Fruit fly (Drosophila melanogaster) whole organism, embryonic: ENCODE measurements around the gene CG10467.

Experiments
- Atf6 ChIP-seq: fragments of 200-800 bp; sonication (Bioruptor generic); IDR thresholded peaks from 2 replicates; pipeline ENCODE4 v1.3.6; 2022; ENCODE audit warnings: missing biosample characterization, missing genetic modification characterization
- B-H1 ChIP-seq: fragments of 200-800 bp; sonication (Bioruptor generic); IDR thresholded peaks from 3 replicates; pipeline ENCODE4 v1.3.6; 2022; ENCODE audit warnings: missing biosample characterization, missing genetic modification characterization
- CG10959 ChIP-seq: fragments of 200-800 bp; sonication (Bioruptor generic); IDR thresholded peaks from 2 replicates; pipeline ENCODE4 v1.3.6; 2022; ENCODE audit warnings: missing biosample characterization, missing genetic modification characterization
- CG11504 ChIP-seq: fragments of 200-800 bp; sonication (Bioruptor generic); optimal IDR thresholded peaks from 3 replicates; lab custom pipeline; 2019; ENCODE audit warnings: missing biosample characterization, mild to moderate bottlenecking, missing genetic modification characterization, moderate library complexity
- CG11560 ChIP-seq: fragments of 200-800 bp; sonication (Bioruptor generic); IDR thresholded peaks from 3 replicates; pipeline ENCODE4 v1.3.6; 2022; ENCODE audit warnings: missing biosample characterization, missing genetic modification characterization
- CG11696 ChIP-seq: fragments of 200-800 bp; sonication (Bioruptor generic); IDR thresholded peaks from 2 replicates; pipeline ENCODE4 v1.3.6; 2022; ENCODE audit warnings: missing biosample characterization, missing genetic modification characterization
- CG12155 ChIP-seq: fragments of 200-800 bp; sonication (Bioruptor generic); optimal IDR thresholded peaks from 3 replicates; lab custom pipeline; 2016; ENCODE audit warnings: missing biosample characterization, missing genetic modification characterization
- CG1233 ChIP-seq: fragments of 200-800 bp; sonication (Bioruptor generic); optimal IDR thresholded peaks from 4 replicates; lab custom pipeline; 2018; ENCODE audit warnings: missing biosample characterization, mild to moderate bottlenecking, missing genetic modification characterization
- CG14441 ChIP-seq: fragments of 200-800 bp; sonication (Bioruptor generic); IDR thresholded peaks from 2 replicates; pipeline ENCODE4 v1.3.6; 2022; ENCODE audit warnings: missing biosample characterization, missing genetic modification characterization
- CG17829 ChIP-seq: fragments of 200-800 bp; optimal IDR thresholded peaks from 2 replicates; lab custom pipeline; 2019; ENCODE audit warnings: missing biosample characterization, mild to moderate bottlenecking, missing genetic modification characterization, moderate library complexity
- CG2116 ChIP-seq: fragments of 200-800 bp; sonication (Bioruptor generic); optimal IDR thresholded peaks from 3 replicates; lab custom pipeline; 2018; ENCODE audit warnings: missing biosample characterization, mild to moderate bottlenecking, missing genetic modification characterization
- CG3163 ChIP-seq: fragments of 200-800 bp; sonication (Bioruptor generic); optimal IDR thresholded peaks from 3 replicates; lab custom pipeline; 2016; ENCODE audit warnings: missing biosample characterization, missing genetic modification characterization
- CG4360 ChIP-seq: fragments of 200-800 bp; sonication (Bioruptor generic); IDR thresholded peaks from 2 replicates; pipeline ENCODE4 v1.3.6; 2022; ENCODE audit warnings: missing biosample characterization, missing genetic modification characterization
- CG4820 ChIP-seq: fragments of 200-800 bp; sonication (Bioruptor generic); optimal IDR thresholded peaks from 3 replicates; lab custom pipeline; 2016; ENCODE audit warnings: missing biosample characterization, missing genetic modification characterization
- CG6272 ChIP-seq: fragments of 200-800 bp; sonication (Bioruptor generic); IDR thresholded peaks from 2 replicates; pipeline ENCODE4 v1.3.6; 2022; ENCODE audit warnings: missing biosample characterization, missing genetic modification characterization
- CG6654 ChIP-seq: fragments of 200-800 bp; sonication (Bioruptor generic); optimal IDR thresholded peaks from 2 replicates; lab custom pipeline; 2017; ENCODE audit warnings: missing biosample characterization, mild to moderate bottlenecking, missing genetic modification characterization
- CG7271 ChIP-seq: fragments of 200-800 bp; sonication (Bioruptor generic); optimal IDR thresholded peaks from 2 replicates; lab custom pipeline; 2018; ENCODE audit warnings: missing biosample characterization, mild to moderate bottlenecking, missing genetic modification characterization, moderate library complexity
- CG7556 ChIP-seq: fragments of 200-800 bp; sonication (Bioruptor generic); optimal IDR thresholded peaks from 2 replicates; lab custom pipeline; 2017; ENCODE audit warnings: missing biosample characterization, mild to moderate bottlenecking, missing genetic modification characterization
- CG7987 ChIP-seq: fragments of 200-800 bp; sonication (Bioruptor generic); optimal IDR thresholded peaks from 2 replicates; lab custom pipeline; 2018; ENCODE audit warnings: missing biosample characterization, mild to moderate bottlenecking, missing genetic modification characterization, moderate library complexity
- CG8765 ChIP-seq: fragments of 200-800 bp; sonication (Bioruptor generic); IDR thresholded peaks from 2 replicates; pipeline ENCODE4 v1.3.6; 2022; ENCODE audit warnings: missing biosample characterization, missing genetic modification characterization
- CG8944 ChIP-seq: fragments of 200-800 bp; sonication (Bioruptor generic); optimal IDR thresholded peaks from 3 replicates; lab custom pipeline; 2016; ENCODE audit warnings: missing biosample characterization, missing genetic modification characterization
- CG9215 ChIP-seq: fragments of 200-800 bp; sonication (Bioruptor generic); IDR thresholded peaks from 2 replicates; pipeline ENCODE4 v1.3.6; 2022; ENCODE audit warnings: missing biosample characterization, missing genetic modification characterization
- CHES-1-like ChIP-seq: fragments of 200-800 bp; sonication (Bioruptor generic); optimal IDR thresholded peaks from 2 replicates; lab custom pipeline; 2016; ENCODE audit warnings: missing biosample characterization, missing genetic modification characterization
- H2.0 ChIP-seq: fragments of 200-800 bp; sonication (Bioruptor generic); IDR thresholded peaks from 2 replicates; pipeline ENCODE4 v1.3.6; 2022; ENCODE audit warnings: missing biosample characterization, missing genetic modification characterization
- HLH4C ChIP-seq: fragments of 200-800 bp; sonication (Bioruptor generic); IDR thresholded peaks from 3 replicates; pipeline ENCODE4 v1.3.6; 2022; ENCODE audit warnings: missing biosample characterization, missing genetic modification characterization; ENCODE audit not compliant: partially characterized antibody
- Hmr ChIP-seq: fragments of 200-800 bp; sonication (Bioruptor generic); optimal IDR thresholded peaks from 3 replicates; lab custom pipeline; 2017; ENCODE audit warnings: mild to moderate bottlenecking, missing biosample characterization, missing genetic modification reagents, missing genetic modification characterization
- Hmx ChIP-seq: fragments of 200-800 bp; sonication (Bioruptor generic); optimal IDR thresholded peaks from 2 replicates; lab custom pipeline; 2016; ENCODE audit warnings: missing biosample characterization, missing genetic modification characterization
- Kr ChIP-seq: fragments of 200-800 bp; sonication (Bioruptor generic); optimal IDR thresholded peaks from 2 replicates; lab custom pipeline; 2017; ENCODE audit warnings: missing biosample characterization, mild to moderate bottlenecking, missing genetic modification characterization
- MBD-R2 ChIP-seq: fragments of 200-800 bp; sonication (Bioruptor generic); IDR thresholded peaks from 2 replicates; pipeline ENCODE4 v1.3.6; 2022; ENCODE audit warnings: missing biosample characterization, missing genetic modification characterization
- Myb ChIP-seq: fragments of 200-800 bp; sonication (Bioruptor generic); optimal IDR thresholded peaks from 2 replicates; lab custom pipeline; 2016; ENCODE audit warnings: missing biosample characterization, missing genetic modification characterization
- Neu2 ChIP-seq: fragments of 200-800 bp; sonication (Bioruptor generic); optimal IDR thresholded peaks from 3 replicates; lab custom pipeline; 2016; ENCODE audit warnings: missing biosample characterization, missing genetic modification characterization, borderline replicate concordance
- Nf-YB ChIP-seq: fragments of 200-800 bp; sonication (Bioruptor generic); optimal IDR thresholded peaks from 3 replicates; lab custom pipeline; 2019; ENCODE audit warnings: missing biosample characterization, mild to moderate bottlenecking, missing genetic modification characterization, moderate library complexity
- Rfx ChIP-seq: fragments of 200-800 bp; sonication (Bioruptor generic); IDR thresholded peaks from 2 replicates; pipeline ENCODE4 v1.3.6; 2022; ENCODE audit warnings: missing biosample characterization, missing genetic modification characterization
- Sin3A ChIP-seq: fragments of >200 bp; optimal IDR thresholded peaks from 2 replicates; lab custom pipeline; 2018
- Sox102F ChIP-seq: fragments of 200-800 bp; sonication (Bioruptor generic); optimal IDR thresholded peaks from 2 replicates; lab custom pipeline; 2018; ENCODE audit warnings: missing biosample characterization, mild to moderate bottlenecking, missing genetic modification characterization, moderate library complexity
- al ChIP-seq: fragments of 200-800 bp; sonication (Bioruptor generic); IDR thresholded peaks from 2 replicates; pipeline ENCODE4 v1.3.6; 2022; ENCODE audit warnings: missing biosample characterization, missing genetic modification characterization
- bbx ChIP-seq: fragments of 200-800 bp; sonication (Bioruptor generic); IDR thresholded peaks from 2 replicates; pipeline ENCODE4 v1.3.6; 2022; ENCODE audit warnings: missing biosample characterization, missing genetic modification characterization; ENCODE audit not compliant: partially characterized antibody
- cas ChIP-seq: fragments of 200-800 bp; sonication (Bioruptor generic); IDR thresholded peaks from 2 replicates; pipeline ENCODE4 v1.3.6; 2022; ENCODE audit warnings: missing biosample characterization, missing genetic modification characterization
- cato ChIP-seq: fragments of 200-800 bp; sonication (Bioruptor generic); optimal IDR thresholded peaks from 2 replicates; lab custom pipeline; 2016; ENCODE audit warnings: missing biosample characterization, missing genetic modification characterization, borderline replicate concordance
- dati ChIP-seq: fragments of 200-800 bp; sonication (Bioruptor generic); IDR thresholded peaks from 2 replicates; pipeline ENCODE4 v1.3.6; 2022; ENCODE audit warnings: missing biosample characterization, missing genetic modification characterization
- grn ChIP-seq: fragments of 200-800 bp; sonication (Bioruptor generic); optimal IDR thresholded peaks from 3 replicates; lab custom pipeline; 2017; ENCODE audit warnings: missing biosample characterization, missing genetic modification characterization
- her ChIP-seq: fragments of 200-800 bp; sonication (Bioruptor generic); optimal IDR thresholded peaks from 2 replicates; lab custom pipeline; 2016; ENCODE audit warnings: missing biosample characterization, missing genetic modification characterization
- lov ChIP-seq, 2 experiments: fragments of 200-800 bp in 1 of 2; fragments of >200 bp in 1 of 2; sonication (Bioruptor generic) in 1 of 2; IDR thresholded peaks in 1 of 2; optimal IDR thresholded peaks in 1 of 2; 2 replicates in 1 of 2; 3 replicates in 1 of 2; pipeline versions ENCODE4 v1.3.6 to Lab custom; 2017 to 2022; ENCODE audit warnings: missing biosample characterization in 1 of 2, missing genetic modification characterization in 1 of 2
- mirr ChIP-seq: fragments of 200-800 bp; sonication (Bioruptor generic); optimal IDR thresholded peaks from 3 replicates; lab custom pipeline; 2018; ENCODE audit warnings: missing biosample characterization, mild to moderate bottlenecking, missing genetic modification characterization
- nau ChIP-seq: fragments of 200-800 bp; sonication (Bioruptor generic); optimal IDR thresholded peaks from 3 replicates; lab custom pipeline; 2017; ENCODE audit warnings: missing biosample characterization, mild to moderate bottlenecking, missing genetic modification characterization, missing genetic modification reagents
- sim ChIP-seq: fragments of 200-800 bp; sonication (Bioruptor generic); IDR thresholded peaks from 2 replicates; pipeline ENCODE4 v1.3.6; 2022; ENCODE audit warnings: missing biosample characterization, missing genetic modification characterization
- so ChIP-seq: fragments of 200-800 bp; sonication (Bioruptor generic); IDR thresholded peaks from 3 replicates; pipeline ENCODE4 v1.3.6; 2022; ENCODE audit warnings: missing biosample characterization, missing genetic modification characterization
- ssp ChIP-seq: fragments of 200-800 bp; sonication (Bioruptor generic); IDR thresholded peaks from 2 replicates; pipeline ENCODE4 v1.3.6; 2022; ENCODE audit warnings: missing biosample characterization, missing genetic modification characterization
- tll ChIP-seq, 2 experiments: fragments of 200-800 bp in 1 of 2; fragments of >200 bp in 1 of 2; sonication (Bioruptor generic) in 1 of 2; optimal IDR thresholded peaks; 2 replicates each; lab custom pipeline; 2017 to 2019; ENCODE audit warnings: missing biosample characterization in 2 of 2, missing genetic modification characterization in 2 of 2, mild to moderate bottlenecking in 1 of 2, moderate library complexity in 1 of 2
- zfh1 ChIP-seq: fragments of 200-800 bp; sonication (Bioruptor generic); IDR thresholded peaks from 3 replicates; pipeline ENCODE4 v1.3.6; 2022; ENCODE audit warnings: missing biosample characterization, missing genetic modification characterization

CG10467 gene

dm6 chr3L:6059062-6059708 is 35.4 kb downstream of the CG10467 start, which contains the start of gene CG6592 (continued):
- TF ChIP-seq CG17829 (tag; lab: Kevin White, UChicago) (peak; percentile 15), CG3163 (GFP tag; lab: Kevin White, UChicago) (no peak), CG2116 (peak; percentile 31), CG4820 (peak; percentile 16), Rfx (GFP tag; lab: Robert Waterston, UW) (no peak), H2.0 (GFP tag; lab: Robert Waterston, UW) (peak; percentile 32; the same call in 1 of the 2 replicates), CG12155 (no peak), CG11560 (no peak), CG8944 (GFP tag; lab: Kevin White, UChicago) (no peak), cas (GFP tag; lab: Robert Waterston, UW) (no peak), HLH4C (GFP tag; lab: Robert Waterston, UW) (no peak), CG4360 (GFP tag; lab: Robert Waterston, UW) (no peak), bbx (GFP tag; lab: Robert Waterston, UW) (no peak), CG10959 (GFP tag; lab: Robert Waterston, UW) (peak; percentile 49; the same call in 1 of the 2 replicates), so (GFP tag; lab: Robert Waterston, UW) (0 out of 3 replicates have a peak, but pooled peaks have one; percentile 25), lov (optimal IDR thresholded peaks at IDR 0.05; lab: Kevin White, UChicago) (no peak), lov (GFP tag; IDR thresholded peaks at IDR 0.05; lab: Robert Waterston, UW) (peak; percentile 73; the same call in 2 of the 3 replicates), her (GFP tag; lab: Kevin White, UChicago) (peak; percentile 14), MBD-R2 (GFP tag; lab: Robert Waterston, UW) (no peak), CG1233 (GFP tag; lab: Kevin White, UChicago) (peak; percentile 64), al (no peak), CHES-1-like (GFP tag; lab: Kevin White, UChicago) (peak; percentile 49), ssp (no peak), cato (GFP tag; lab: Kevin White, UChicago) (no peak), Nf-YB (no peak), CG11504 (tag; lab: Kevin White, UChicago) (no peak), Kr (GFP tag; lab: Kevin White, UChicago) (peak; percentile 68), Myb (peak; percentile 63), CG7271 (peak; percentile 93), Neu2 (GFP tag; lab: Kevin White, UChicago) (peak; percentile 55), sim (0 out of 2 replicates have a peak, but pooled peaks have one; percentile 33), grn (GFP tag; lab: Kevin White, UChicago) (no peak), nau (GFP tag; lab: Kevin White, UChicago) (no peak), CG7556 (no peak), Sin3A (no peak), mirr (GFP tag; lab: Kevin White, UChicago) (no peak), CG7987 (no peak), Sox102F (GFP tag; lab: Kevin White, UChicago) (no peak), CG11696 (GFP tag; lab: Robert Waterston, UW) (no peak), CG14441 (GFP tag; lab: Robert Waterston, UW) (no peak), Atf6 (GFP tag; lab: Robert Waterston, UW) (no peak), zfh1 (GFP tag; lab: Robert Waterston, UW) (peak; percentile 61; the same call in 1 of the 3 replicates), Hmx (GFP tag; lab: Kevin White, UChicago) (no peak), CG6272 (0 out of 2 replicates have a peak, but pooled peaks have one; percentile 6), tll (GFP tag; optimal IDR thresholded peaks at IDR 0.05; lab: Kevin White, UChicago) (peak in 1 of 2 experiments; percentile 67), Hmr (GFP tag; lab: Kevin White, UChicago) (no peak), B-H1 (GFP tag; lab: Robert Waterston, UW) (no peak), CG9215 (GFP tag; lab: Robert Waterston, UW) (no peak), CG8765 (GFP tag; lab: Robert Waterston, UW) (peak; percentile 62; the same call in 1 of the 2 replicates), CG6654 (GFP tag; lab: Kevin White, UChicago) (no peak), dati (GFP tag; lab: Robert Waterston, UW) (0 out of 2 replicates have a peak, but pooled peaks have one; percentile 34)
